Worm (Caenorhabditis elegans): ENCODE results near the gene W02B12.16.

DNA sequence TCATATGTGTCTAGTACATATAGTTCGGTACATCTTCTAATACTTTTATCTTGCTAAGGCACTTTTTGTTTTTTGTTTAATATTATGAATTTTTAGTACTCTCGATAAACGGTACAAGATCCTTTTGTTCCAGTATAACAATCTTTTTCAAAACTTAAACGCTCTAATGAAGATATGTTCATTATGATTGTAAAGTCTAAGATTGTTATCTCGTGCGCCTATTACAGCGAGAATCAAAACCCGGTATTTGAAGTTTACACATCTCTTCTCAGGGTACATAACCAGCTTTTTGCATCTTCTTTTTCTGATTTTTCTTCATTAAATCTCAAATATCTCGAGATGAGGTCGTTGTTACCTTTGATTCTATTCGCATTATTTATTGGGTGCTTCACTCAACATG, 11.7 kb upstream of the W02B12.16 start, which contains the start of gene B0334.13:
- TF ChIP-seq hlh-15 (tag; optimal IDR thresholded peaks at IDR 0.05) (no peak), fax-1 (tag; optimal IDR thresholded peaks at IDR 0.05) (no peak), nhr-11 (tag; optimal IDR thresholded peaks at IDR 0.05) (no peak), nfya-1 (tag; optimal IDR thresholded peaks at IDR 0.05) (no peak), hlh-8 (tag; optimal IDR thresholded peaks at IDR 0.05) (no peak), syd-9 (tag; optimal IDR thresholded peaks at IDR 0.05) (no peak), ama-1 (optimal IDR thresholded peaks at IDR 0.05) (no peak)

Measured in whole organism, late embryonic.